Worm (Caenorhabditis elegans): ENCODE data around the gene Y54F10BM.9.
"Not testable (repeated sequence)": the region's sequence is repeated elsewhere in the genome, so short reads cannot be mapped to it uniquely, and the experiment has no call there.

The Y54F10BM.9 gene

ce11 chrIII:2261353-2261752, 43.4 kb downstream of the Y54F10BM.9 start, which contains the start of gene fbxa-42:
TSS of gene fbxa-42 (minus strand) at chrIII:2261453.
- not testable (repeated sequence) for TF ChIP-seq elt-3 (tag; optimal IDR thresholded peaks at IDR 0.05); ztf-1 (GFP tag; conservative IDR thresholded peaks at IDR 0.05); ztf-11 (tag; optimal IDR thresholded peaks at IDR 0.05)

DNA sequence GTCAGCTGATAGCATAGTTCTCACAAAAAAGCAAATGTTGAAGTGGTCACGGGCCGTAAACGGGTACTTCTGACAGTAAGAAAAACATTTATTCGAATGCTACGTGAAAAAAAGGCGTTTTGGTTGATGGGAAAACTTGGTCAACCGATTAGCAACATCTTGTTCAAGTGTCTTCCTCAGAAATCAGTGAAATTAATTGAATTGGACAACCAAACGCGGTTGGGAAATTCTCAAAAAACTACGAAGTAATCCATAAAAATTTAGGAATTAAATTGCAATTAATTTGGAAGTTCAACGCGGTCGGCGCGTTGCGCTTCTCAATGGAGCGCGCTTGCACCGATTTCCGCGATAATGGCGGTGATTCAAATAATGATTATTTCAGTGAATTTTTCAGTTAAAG, 45.4 kb downstream of the Y54F10BM.9 start:
- no peak for TF ChIP-seq elt-1 (tag; optimal IDR thresholded peaks at IDR 0.05)
- no peak for TF ChIP-seq nhr-6 (tag; optimal IDR thresholded peaks at IDR 0.05)
- no peak for TF ChIP-seq nhr-25 (tag; optimal IDR thresholded peaks at IDR 0.05)

DNA sequence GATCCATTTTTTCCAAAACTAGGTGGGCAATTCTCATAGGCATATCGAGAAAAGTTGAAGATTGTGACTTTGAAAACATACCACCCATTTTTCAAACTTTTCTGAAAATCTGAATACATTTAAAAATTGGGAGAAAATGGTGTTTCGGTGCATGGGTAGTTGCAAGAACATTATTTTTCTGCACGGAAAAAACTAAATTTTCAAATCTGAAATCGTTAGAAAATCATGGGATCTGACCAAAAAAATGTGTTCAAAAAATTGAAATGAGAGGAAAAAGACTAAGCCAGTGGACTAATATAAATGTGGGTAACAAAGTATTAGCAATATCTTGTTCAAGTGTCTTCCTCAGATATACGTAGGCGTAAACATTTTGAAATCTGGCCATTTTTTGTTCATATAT, 45.9 kb downstream of the Y54F10BM.9 start, which contains the start of gene fbxa-43:
Gene fbxa-43, minus strand, starts transcription at position 101 of the 400 bp plus-strand sequence.
- TF ChIP-seq nhr-237 (tag; optimal IDR thresholded peaks at IDR 0.05): no peak
- no peak for TF ChIP-seq ztf-4 (tag; optimal IDR thresholded peaks at IDR 0.05)
- TF ChIP-seq nhr-21 (tag; optimal IDR thresholded peaks at IDR 0.05): no peak
- TF ChIP-seq nhr-25 (tag; optimal IDR thresholded peaks at IDR 0.05): no peak
- no peak for TF ChIP-seq skn-1 (tag; optimal IDR thresholded peaks at IDR 0.05)
- TF ChIP-seq lin-13 (GFP tag; optimal IDR thresholded peaks at IDR 0.05): no peak
- TF ChIP-seq nhr-11 (tag; optimal IDR thresholded peaks at IDR 0.05): no peak
- no peak for TF ChIP-seq ceh-16 (tag; optimal IDR thresholded peaks at IDR 0.05)
- no peak for TF ChIP-seq lin-11 (tag; optimal IDR thresholded peaks at IDR 0.05)
- no peak for TF ChIP-seq mbf-1 (tag; optimal IDR thresholded peaks at IDR 0.05)

ce11 chrIII:2255522-2255921, 49.2 kb downstream of the Y54F10BM.9 start, which contains the start of gene fbxa-71:
TSS of gene fbxa-71 (plus strand) at chrIII:2255822.
- no peak for TF ChIP-seq fos-1 (tag; optimal IDR thresholded peaks at IDR 0.05)
- no peak for TF ChIP-seq sem-4 (tag; optimal IDR thresholded peaks at IDR 0.05)
- TF ChIP-seq F13H6.1 (tag; optimal IDR thresholded peaks at IDR 0.05): no peak
- no peak for TF ChIP-seq lin-39 (tag; optimal IDR thresholded peaks at IDR 0.05)
- no peak for TF ChIP-seq ceh-16 (tag; optimal IDR thresholded peaks at IDR 0.05)
- no peak for TF ChIP-seq mab-5 (tag; optimal IDR thresholded peaks at IDR 0.05)
- no peak for TF ChIP-seq sma-3 (GFP tag; optimal IDR thresholded peaks at IDR 0.05)
- TF ChIP-seq nhr-129 (tag; optimal IDR thresholded peaks at IDR 0.05): no peak
- no peak for TF ChIP-seq nhr-10 (tag; optimal IDR thresholded peaks at IDR 0.05)
- no peak for TF ChIP-seq dmd-4 (tag; optimal IDR thresholded peaks at IDR 0.05)
- TF ChIP-seq nhr-77 (tag; optimal IDR thresholded peaks at IDR 0.05): no peak
- TF ChIP-seq skn-1 (tag; optimal IDR thresholded peaks at IDR 0.05): no peak
- no peak for TF ChIP-seq ztf-4 (tag; optimal IDR thresholded peaks at IDR 0.05)
- no peak for TF ChIP-seq lin-13 (GFP tag; optimal IDR thresholded peaks at IDR 0.05)
- TF ChIP-seq mbf-1 (tag; optimal IDR thresholded peaks at IDR 0.05): no peak

DNA sequence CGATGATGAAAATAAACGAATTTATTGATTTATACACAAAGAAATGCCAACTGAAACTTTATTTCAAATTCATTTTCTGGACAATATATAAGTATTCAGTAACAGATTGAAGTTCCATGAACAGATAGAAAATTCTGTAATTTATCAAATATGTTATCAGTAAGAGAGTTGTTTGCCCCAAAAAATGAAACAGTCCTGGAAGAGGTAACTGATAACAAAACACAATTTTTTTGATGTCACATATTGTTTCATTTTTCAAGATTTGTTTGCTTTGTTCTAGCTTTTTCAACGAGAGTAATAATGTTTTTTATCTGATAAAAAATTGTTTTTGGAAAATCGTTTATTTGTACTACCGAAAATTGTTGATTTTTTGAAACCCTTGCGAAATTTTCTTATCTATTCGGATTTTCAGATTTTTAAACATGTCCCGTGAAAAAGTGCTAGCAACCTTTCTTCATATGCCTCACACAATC, 51.7 kb downstream of the Y54F10BM.9 start, which contains the start of gene fbxa-73:
Gene fbxa-73, plus strand, starts transcription at position 423 of the 473 bp plus-strand sequence.
- TF ChIP-seq egl-27 (tag; optimal IDR thresholded peaks at IDR 0.05) (no peak), nhr-12 (tag; optimal IDR thresholded peaks at IDR 0.05) (no peak), unc-55 (GFP tag; optimal IDR thresholded peaks at IDR 0.05) (no peak), ceh-16 (tag; optimal IDR thresholded peaks at IDR 0.05) (no peak), ztf-11 (tag; optimal IDR thresholded peaks at IDR 0.05) (no peak), nhr-6 (tag; optimal IDR thresholded peaks at IDR 0.05) (no peak), mbf-1 (tag; optimal IDR thresholded peaks at IDR 0.05) (no peak), ceh-82 (tag; optimal IDR thresholded peaks at IDR 0.05) (no peak), ama-1 (optimal IDR thresholded peaks at IDR 0.05) (no peak), elt-3 (tag; optimal IDR thresholded peaks at IDR 0.05) (no peak), mab-5 (tag; optimal IDR thresholded peaks at IDR 0.05) (no peak), sma-9 (GFP tag; optimal IDR thresholded peaks at IDR 0.05) (no peak), sma-9 (tag; optimal IDR thresholded peaks at IDR 0.05) (no peak), aly-2 (tag; optimal IDR thresholded peaks at IDR 0.05) (no peak), snpc-4 (tag; optimal IDR thresholded peaks at IDR 0.05) (no peak), R02D3.7 (tag; optimal IDR thresholded peaks at IDR 0.05) (no peak), dmd-4 (tag; optimal IDR thresholded peaks at IDR 0.05) (no peak), peb-1 (tag; optimal IDR thresholded peaks at IDR 0.05) (no peak)
